Worm (Caenorhabditis elegans) whole organism, L2 larva: ENCODE data around the gene F53B3.6.

Experiments used
- R02D3.7 ChIP-seq: fragments of 150-350 bp; optimal IDR thresholded peaks from 2 replicates; lab custom pipeline; 2014; ENCODE audit warnings: missing biosample characterization, missing genetic modification characterization
- ama-1 ChIP-seq: fragments of 150-350 bp; optimal IDR thresholded peaks from 2 replicates; lab custom pipeline; 2018; ENCODE audit warnings: inconsistent platforms
- ceh-16 ChIP-seq: fragments of 150-350 bp; optimal IDR thresholded peaks from 2 replicates; lab custom pipeline; 2014; ENCODE audit warnings: missing biosample characterization, missing genetic modification characterization
- lin-13 ChIP-seq: fragments of 150-350 bp; optimal IDR thresholded peaks from 2 replicates; lab custom pipeline; 2014; ENCODE audit warnings: missing biosample characterization, missing genetic modification reagents, missing genetic modification characterization
- lin-39 ChIP-seq: fragments of 150-350 bp; optimal IDR thresholded peaks from 2 replicates; lab custom pipeline; 2014; ENCODE audit warnings: missing biosample characterization, missing genetic modification reagents, missing genetic modification characterization
- nhr-11 ChIP-seq: fragments of 150-350 bp; optimal IDR thresholded peaks from 2 replicates; lab custom pipeline; 2014; ENCODE audit warnings: missing biosample characterization, missing genetic modification characterization
- nhr-12 ChIP-seq: fragments of 150-350 bp; optimal IDR thresholded peaks from 2 replicates; lab custom pipeline; 2014; ENCODE audit warnings: missing biosample characterization, missing genetic modification characterization
- skn-1 ChIP-seq: sonication (generic microtip); optimal IDR thresholded peaks from 2 replicates; lab custom pipeline; 2017; ENCODE audit warnings: missing biosample characterization, missing genetic modification characterization
- snpc-4 ChIP-seq: fragments of 150-350 bp; optimal IDR thresholded peaks from 2 replicates; lab custom pipeline; 2014; ENCODE audit warnings: missing biosample characterization, missing genetic modification characterization
- unc-62 ChIP-seq: fragments of 150-350 bp; optimal IDR thresholded peaks from 2 replicates; lab custom pipeline; 2014; ENCODE audit warnings: missing biosample characterization, missing genetic modification reagents, missing genetic modification characterization
- ztf-4 ChIP-seq: fragments of 150-350 bp; optimal IDR thresholded peaks from 2 replicates; lab custom pipeline; 2014; ENCODE audit warnings: missing biosample characterization, missing genetic modification characterization

DNA sequence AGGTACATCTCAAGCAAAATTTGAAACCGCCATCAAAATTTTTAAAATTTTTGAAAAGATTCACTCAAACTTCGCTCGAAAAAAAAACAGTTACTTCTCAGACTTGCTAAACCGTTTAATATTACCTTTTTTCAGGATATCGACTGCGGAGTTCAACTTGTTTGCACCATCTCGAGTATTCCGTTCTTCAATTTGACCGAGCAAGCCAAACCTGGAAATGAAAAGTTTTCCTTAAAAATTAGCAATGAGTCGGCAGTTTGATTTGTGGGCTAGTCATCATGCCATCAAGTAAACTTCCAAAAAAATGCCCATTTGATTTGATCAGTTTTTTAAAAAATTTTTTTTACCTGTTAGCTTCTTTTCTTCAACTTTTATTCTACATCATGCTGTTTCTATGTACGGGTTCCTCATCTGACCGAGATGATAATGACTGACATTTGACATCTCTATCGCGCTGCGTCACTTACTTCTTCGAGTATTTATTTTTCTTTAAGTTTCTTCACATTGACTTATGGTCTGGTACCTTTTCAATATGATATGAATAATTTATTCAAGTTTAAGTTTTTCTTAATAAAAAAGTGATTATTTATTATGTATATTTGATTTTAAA, 26.1 kb downstream of the F53B3.6 start:
- TF ChIP-seq ceh-16 (tag; lab: Kevin White, UChicago) (no peak), lin-39 (tag; lab: Kevin White, UChicago) (no peak), R02D3.7 (no peak), nhr-12 (tag; lab: Kevin White, UChicago) (no peak), skn-1 (tag; lab: Kevin White, UChicago) (no peak), unc-62 (GFP tag; lab: Kevin White, UChicago) (no peak), nhr-11 (no peak), ztf-4 (tag; lab: Kevin White, UChicago) (no peak), ama-1 (lab: Kevin White, UChicago) (peak; percentile 45), snpc-4 (no peak), lin-13 (GFP tag; lab: Kevin White, UChicago) (no peak)
